Fruit fly (Drosophila melanogaster): ENCODE results near the gene CG13837.

The CG13837 gene

dm6 chr3R:23074480-23074879 lies 30.7 kb downstream of the CG13837 start:
- no peak for TF ChIP-seq CG7101 (tag; optimal IDR thresholded peaks at IDR 0.05)
- TF ChIP-seq CG5204 (GFP tag; optimal IDR thresholded peaks at IDR 0.05), result no peak
- TF ChIP-seq ovo (GFP tag; optimal IDR thresholded peaks at IDR 0.05), result no peak
- TF ChIP-seq cnc (optimal IDR thresholded peaks at IDR 0.05), result no peak
- TF ChIP-seq CG14711 (tag; optimal IDR thresholded peaks at IDR 0.05), result no peak
- TF ChIP-seq CG7045 (GFP tag; optimal IDR thresholded peaks at IDR 0.05), result no peak
- no peak for TF ChIP-seq CG1620 (GFP tag; optimal IDR thresholded peaks at IDR 0.05)
- TF ChIP-seq tj (GFP tag; optimal IDR thresholded peaks at IDR 0.05), result no peak
- TF ChIP-seq Clk (GFP tag; optimal IDR thresholded peaks at IDR 0.05), result no peak
- no peak for TF ChIP-seq CG11617 (GFP tag; optimal IDR thresholded peaks at IDR 0.05)
- no peak for TF ChIP-seq bab1 (GFP tag; optimal IDR thresholded peaks at IDR 0.05)
- no peak for TF ChIP-seq kay (GFP tag; ENCODE audit: borderline replicate concordance)

- TF ChIP-seq CG7101 (tag; optimal IDR thresholded peaks at IDR 0.05), result no peak
- no peak for TF ChIP-seq CG5204 (GFP tag; optimal IDR thresholded peaks at IDR 0.05)
- TF ChIP-seq CG12768 (GFP tag; optimal IDR thresholded peaks at IDR 0.05), result no peak
- no peak for TF ChIP-seq Hr96 (GFP tag; optimal IDR thresholded peaks at IDR 0.05)
Observed at dm6 chr3R:23081265-23081664, 37.5 kb downstream of the CG13837 start.

- TF ChIP-seq CG14711 (tag; optimal IDR thresholded peaks at IDR 0.05), result no peak
- TF ChIP-seq CG12768 (GFP tag; optimal IDR thresholded peaks at IDR 0.05), result no peak
- no peak for TF ChIP-seq CG7101 (tag; optimal IDR thresholded peaks at IDR 0.05)
- no peak for TF ChIP-seq kay (GFP tag; ENCODE audit: borderline replicate concordance)
- no peak for TF ChIP-seq Hr96 (GFP tag; optimal IDR thresholded peaks at IDR 0.05)
- TF ChIP-seq cic (GFP tag; optimal IDR thresholded peaks at IDR 0.05), result no peak
- TF ChIP-seq CG33017 (tag; optimal IDR thresholded peaks at IDR 0.05), result no peak
- TF ChIP-seq CG7045 (GFP tag; optimal IDR thresholded peaks at IDR 0.05), result no peak
- no peak for TF ChIP-seq Mnt (GFP tag; optimal IDR thresholded peaks at IDR 0.05)
- TF ChIP-seq CG11617 (GFP tag; optimal IDR thresholded peaks at IDR 0.05), result no peak
- TF ChIP-seq ovo (GFP tag; optimal IDR thresholded peaks at IDR 0.05), result no peak
- TF ChIP-seq cnc (optimal IDR thresholded peaks at IDR 0.05), result no peak
- TF ChIP-seq CG5204 (GFP tag; optimal IDR thresholded peaks at IDR 0.05), result no peak
Observed at dm6 chr3R:23088252-23088651, 44.5 kb downstream of the CG13837 start.

- TF ChIP-seq kay (GFP tag; ENCODE audit: borderline replicate concordance) (peak; percentile 66), Mnt (GFP tag; optimal IDR thresholded peaks at IDR 0.05) (peak; percentile 21), pad (GFP tag; optimal IDR thresholded peaks at IDR 0.05) (no peak), CG12768 (GFP tag; optimal IDR thresholded peaks at IDR 0.05) (no peak), CG11617 (GFP tag; optimal IDR thresholded peaks at IDR 0.05) (no peak), CG1620 (GFP tag; optimal IDR thresholded peaks at IDR 0.05) (no peak), CG5204 (GFP tag; optimal IDR thresholded peaks at IDR 0.05) (no peak), Hr96 (GFP tag; optimal IDR thresholded peaks at IDR 0.05) (peak; percentile 15), CG33017 (tag; optimal IDR thresholded peaks at IDR 0.05) (no peak), Clk (GFP tag; optimal IDR thresholded peaks at IDR 0.05) (no peak), ovo (GFP tag; optimal IDR thresholded peaks at IDR 0.05) (no peak), cnc (optimal IDR thresholded peaks at IDR 0.05) (no peak), CG7101 (tag; optimal IDR thresholded peaks at IDR 0.05) (no peak), toe (GFP tag; optimal IDR thresholded peaks at IDR 0.05) (peak; percentile 1), bab1 (GFP tag; optimal IDR thresholded peaks at IDR 0.05) (no peak)
Observed at dm6 chr3R:23091586-23092228, 47.9 kb downstream of the CG13837 start, which contains the start of the genes CG17110 and CG6726. Gene CG17110 (plus strand): TSS chr3R:23091724. Gene CG6726 (plus strand): TSS chr3R:23091724.

Measured in whole organism, adult.